Worm (Caenorhabditis elegans) whole organism, L1 larva: ENCODE measurements around the gene tag-191.

Experiments
- ceh-8 ChIP-seq: fragments of 200-800 bp; sonication (Bioruptor generic); optimal IDR thresholded peaks from 2 replicates; lab custom pipeline; 2018; ENCODE audit warnings: mild to moderate bottlenecking, missing genetic modification characterization, moderate library complexity, missing compliant biosample characterization
- jun-1 ChIP-seq: fragments of 150-350 bp; optimal IDR thresholded peaks from 2 replicates; lab custom pipeline; 2014; ENCODE audit warnings: missing biosample characterization, missing genetic modification reagents, missing genetic modification characterization
- vab-15 ChIP-seq: sonication (generic microtip); optimal IDR thresholded peaks from 2 replicates; lab custom pipeline; 2017; ENCODE audit warnings: missing genotype, mild to moderate bottlenecking, missing genetic modification characterization, missing compliant biosample characterization

- TF ChIP-seq vab-15 (tag; lab: Kevin White, UChicago) (no peak), jun-1 (tag; lab: Kevin White, UChicago) (no peak), ceh-8 (no peak)
Measured at ce11 chrV:14504774-14505173, 31.4 kb downstream of the tag-191 start.
